Worm (Caenorhabditis elegans) whole organism, young adult: Measurements from ENCODE around the gene srh-281.

Experiments
- F49E8.2 ChIP-seq: sonication (generic microtip); optimal IDR thresholded peaks from 3 replicates; lab custom pipeline; 2017; ENCODE audit warnings: missing genetic modification characterization, mild to moderate bottlenecking, missing compliant biosample characterization, antibody characterized with exemption, moderate library complexity; ENCODE audit not compliant: insufficient read depth
- ceh-79 ChIP-seq: sonication (generic microtip); optimal IDR thresholded peaks from 2 replicates; lab custom pipeline; 2017; ENCODE audit warnings: mild to moderate bottlenecking, missing genetic modification characterization, missing compliant biosample characterization
- fkh-3 ChIP-seq: sonication (generic microtip); optimal IDR thresholded peaks from 2 replicates; lab custom pipeline; 2016; ENCODE audit warnings: mild to moderate bottlenecking, missing genetic modification characterization, missing compliant biosample characterization
- hlh-26 ChIP-seq: fragments of 200-800 bp; sonication (Bioruptor generic); conservative IDR thresholded peaks from 2 replicates; pipeline ENCODE4 v1.3.6; 2022; ENCODE audit warnings: missing genetic modification reagents, missing genetic modification characterization, missing compliant biosample characterization
- lsy-27 ChIP-seq: sonication (generic microtip); optimal IDR thresholded peaks from 2 replicates; lab custom pipeline; 2017; ENCODE audit warnings: missing genetic modification characterization, mild to moderate bottlenecking, missing compliant biosample characterization, antibody characterized with exemption, missing genotype, borderline replicate concordance; ENCODE audit not compliant: insufficient read depth
- mxl-1 ChIP-seq: sonication (generic microtip); optimal IDR thresholded peaks from 2 replicates; lab custom pipeline; 2016; ENCODE audit warnings: missing genetic modification characterization, missing compliant biosample characterization
- sea-2 ChIP-seq: fragments of 200-800 bp; sonication (Bioruptor generic); IDR thresholded peaks from 2 replicates; pipeline ENCODE4 v1.3.6; 2022; ENCODE audit warnings: missing genetic modification characterization, missing compliant biosample characterization
- snpc-1.1 ChIP-seq: sonication (generic microtip); optimal IDR thresholded peaks from 2 replicates; lab custom pipeline; 2017; ENCODE audit warnings: missing genetic modification characterization, mild to moderate bottlenecking, missing compliant biosample characterization, antibody characterized with exemption, moderate library complexity, missing genotype, missing genetic modification reagents; ENCODE audit not compliant: insufficient read depth
- unc-130 ChIP-seq: sonication (generic microtip); optimal IDR thresholded peaks from 2 replicates; lab custom pipeline; 2016; ENCODE audit warnings: missing genetic modification reagents, missing genetic modification characterization, missing compliant biosample characterization
- zfh-2 ChIP-seq: fragments of 200-800 bp; sonication (Bioruptor generic); conservative IDR thresholded peaks from 2 replicates; pipeline ENCODE4 v1.3.6; 2022; ENCODE audit warnings: missing genetic modification reagents, missing genetic modification characterization, missing compliant biosample characterization
- ztf-3 ChIP-seq: fragments of 200-800 bp; sonication (Bioruptor generic); optimal IDR thresholded peaks from 2 replicates; lab custom pipeline; 2018; ENCODE audit warnings: mild to moderate bottlenecking, missing genetic modification characterization, missing compliant biosample characterization

DNA sequence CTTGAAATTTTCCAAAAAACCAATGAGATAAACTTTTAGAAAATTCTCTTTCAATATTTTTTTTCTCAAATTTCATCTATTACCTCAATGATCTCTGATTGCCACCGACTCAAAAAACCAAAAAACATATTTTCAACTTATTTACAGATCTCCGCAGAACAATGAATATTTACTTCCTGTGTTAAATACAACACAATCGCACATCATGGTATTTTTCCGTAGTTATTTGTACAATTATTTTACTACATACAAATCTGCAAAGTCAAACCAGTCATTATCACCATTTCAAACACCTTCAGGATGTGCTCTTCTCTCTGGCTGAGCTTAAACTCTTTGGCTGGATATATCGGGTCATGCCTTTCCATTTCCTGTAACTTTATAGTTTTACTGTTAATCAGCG lies 24.6 kb upstream of the srh-281 start, which contains the start of gene str-108:
- TF ChIP-seq hlh-26 (GFP tag; lab: Robert Waterston, UW): no peak
- no peak for TF ChIP-seq ztf-3 (GFP tag; lab: Kevin White, UChicago)
- TF ChIP-seq sea-2 (GFP tag; lab: Robert Waterston, UW): no peak
- TF ChIP-seq fkh-3 (tag; lab: Kevin White, UChicago): no peak
- TF ChIP-seq zfh-2 (GFP tag; lab: Robert Waterston, UW): no peak
- TF ChIP-seq snpc-1.1 (tag; lab: Kevin White, UChicago): no peak
- TF ChIP-seq lsy-27 (tag; lab: Kevin White, UChicago): no peak
- no peak for TF ChIP-seq mxl-1 (tag; lab: Kevin White, UChicago)
- TF ChIP-seq F49E8.2 (tag; lab: Kevin White, UChicago): no peak
- no peak for TF ChIP-seq unc-130 (GFP tag; lab: Kevin White, UChicago)
- TF ChIP-seq ceh-79 (tag; lab: Kevin White, UChicago): no peak
